Worm (Caenorhabditis elegans) whole organism, L4 larva: Measurements from ENCODE around the gene C16D9.5.

Experiments
- F26F4.8 ChIP-seq: fragments of 200-800 bp; sonication (Bioruptor generic); conservative IDR thresholded peaks from 2 replicates; pipeline ENCODE4 v1.3.6; 2022; ENCODE audit warnings: missing genetic modification characterization, missing compliant biosample characterization
- T20F7.1 ChIP-seq: fragments of 200-800 bp; sonication (Bioruptor generic); optimal IDR thresholded peaks from 2 replicates; lab custom pipeline; 2018; ENCODE audit warnings: mild to moderate bottlenecking, missing genetic modification characterization, missing compliant biosample characterization
- Y105C5A.15 ChIP-seq: fragments of 200-800 bp; sonication (Bioruptor generic); IDR thresholded peaks from 2 replicates; pipeline ENCODE4 v1.3.6; 2022; ENCODE audit warnings: missing genetic modification characterization, missing compliant biosample characterization
- Y5F2A.4 ChIP-seq: fragments of 200-800 bp; sonication (Bioruptor generic); optimal IDR thresholded peaks from 2 replicates; lab custom pipeline; 2018; ENCODE audit warnings: mild to moderate bottlenecking, missing genetic modification characterization, missing compliant biosample characterization
- ZK546.5 ChIP-seq, 2 experiments: sonication (generic microtip); optimal IDR thresholded peaks; 2 replicates each; lab custom pipeline; 2017; ENCODE audit warnings: missing biosample characterization in 2 of 2, missing genetic modification characterization in 2 of 2
- ces-1 ChIP-seq: fragments of 150-350 bp; sonication (generic microtip); optimal IDR thresholded peaks from 4 replicates; lab custom pipeline; 2014; ENCODE audit warnings: missing biosample characterization, missing genetic modification reagents, missing genetic modification characterization
- cey-2 ChIP-seq: sonication (generic microtip); optimal IDR thresholded peaks from 3 replicates; lab custom pipeline; 2017; ENCODE audit warnings: missing genetic modification characterization, mild to moderate bottlenecking, missing compliant biosample characterization, antibody characterized with exemption, borderline replicate concordance; ENCODE audit not compliant: insufficient read depth
- daf-8 ChIP-seq: fragments of 200-800 bp; sonication (Bioruptor generic); IDR thresholded peaks from 2 replicates; pipeline ENCODE4 v1.3.6; 2022; ENCODE audit warnings: missing genetic modification characterization, missing compliant biosample characterization
- dpl-1 ChIP-seq: fragments of 150-350 bp; optimal IDR thresholded peaks from 2 replicates; lab custom pipeline; 2014; ENCODE audit warnings: missing biosample characterization, missing genetic modification reagents, missing genetic modification characterization
- egl-27 ChIP-seq: sonication (generic microtip); optimal IDR thresholded peaks from 3 replicates; lab custom pipeline; 2017; ENCODE audit warnings: missing biosample characterization, missing genetic modification reagents, missing genetic modification characterization
- fkh-10 ChIP-seq: fragments of 150-350 bp; optimal IDR thresholded peaks from 2 replicates; lab custom pipeline; 2014; ENCODE audit warnings: missing biosample characterization, missing genetic modification reagents, missing genetic modification characterization
- fos-1 ChIP-seq: fragments of 150-350 bp; optimal IDR thresholded peaks from 2 replicates; lab custom pipeline; 2014; ENCODE audit warnings: missing biosample characterization, missing genetic modification characterization
- hif-1 ChIP-seq, 2 experiments: sonication (generic microtip); optimal IDR thresholded peaks; 2 replicates each; lab custom pipeline; 2016 to 2017; ENCODE audit warnings: missing compliant biosample characterization in 2 of 2, missing genetic modification characterization in 2 of 2, missing genetic modification reagents in 2 of 2, missing genotype in 2 of 2, mild to moderate bottlenecking in 1 of 2
- hlh-11 ChIP-seq: fragments of 200-800 bp; sonication (Bioruptor generic); optimal IDR thresholded peaks from 2 replicates; lab custom pipeline; 2018; ENCODE audit warnings: mild to moderate bottlenecking, missing genetic modification characterization, missing compliant biosample characterization
- lim-7 ChIP-seq: fragments of 200-800 bp; sonication (Bioruptor generic); IDR thresholded peaks from 2 replicates; pipeline ENCODE4 v1.3.6; 2022; ENCODE audit warnings: missing genetic modification characterization, missing compliant biosample characterization
- lin-1 ChIP-seq: fragments of 200-800 bp; sonication (Bioruptor generic); IDR thresholded peaks from 2 replicates; pipeline ENCODE4 v1.3.6; 2022; ENCODE audit warnings: missing genetic modification reagents, missing genetic modification characterization, missing compliant biosample characterization
- lin-15B ChIP-seq: fragments of 150-350 bp; sonication (generic microtip); optimal IDR thresholded peaks from 3 replicates; lab custom pipeline; 2014; ENCODE audit warnings: missing biosample characterization, missing genetic modification characterization
- lin-38 ChIP-seq: fragments of 200-800 bp; sonication (Bioruptor generic); IDR thresholded peaks from 2 replicates; pipeline ENCODE4 v1.3.6; 2022; ENCODE audit warnings: missing genetic modification reagents, missing genetic modification characterization, missing compliant biosample characterization
- madf-5 ChIP-seq, 2 experiments: fragments of 200-800 bp; sonication (Bioruptor generic); IDR thresholded peaks; 2 replicates each; pipeline ENCODE4 v1.3.6; 2022; ENCODE audit warnings: missing compliant biosample characterization in 2 of 2, missing genetic modification characterization in 2 of 2
- mep-1 ChIP-seq: fragments of 150-350 bp; sonication (generic microtip); optimal IDR thresholded peaks from 3 replicates; lab custom pipeline; 2014; ENCODE audit warnings: missing biosample characterization, missing genetic modification characterization
- mxl-3 ChIP-seq: fragments of 200-800 bp; sonication (Bioruptor generic); optimal IDR thresholded peaks from 2 replicates; lab custom pipeline; 2018; ENCODE audit warnings: mild to moderate bottlenecking, missing genetic modification characterization, missing compliant biosample characterization
- nhr-11 ChIP-seq: fragments of 150-350 bp; optimal IDR thresholded peaks from 2 replicates; lab custom pipeline; 2014; ENCODE audit warnings: missing biosample characterization, missing genetic modification characterization
- nhr-25 ChIP-seq: sonication (generic microtip); optimal IDR thresholded peaks from 2 replicates; lab custom pipeline; 2017; ENCODE audit warnings: missing genetic modification characterization, mild to moderate bottlenecking, missing compliant biosample characterization, antibody characterized with exemption, moderate library complexity, borderline replicate concordance; ENCODE audit not compliant: insufficient read depth
- nhr-76 ChIP-seq: fragments of 150-350 bp; optimal IDR thresholded peaks from 2 replicates; lab custom pipeline; 2014; ENCODE audit warnings: missing biosample characterization, missing genetic modification characterization
- nhr-77 ChIP-seq: fragments of 150-350 bp; optimal IDR thresholded peaks from 2 replicates; lab custom pipeline; 2014; ENCODE audit warnings: missing biosample characterization, missing genetic modification characterization
- pqm-1 ChIP-seq: sonication (generic microtip); optimal IDR thresholded peaks from 2 replicates; lab custom pipeline; 2017; ENCODE audit warnings: missing biosample characterization, missing genetic modification characterization
- rbr-2 ChIP-seq: sonication (generic microtip); optimal IDR thresholded peaks from 2 replicates; lab custom pipeline; 2016; ENCODE audit warnings: missing genotype, missing genetic modification characterization, missing compliant biosample characterization
- skn-1 ChIP-seq: fragments of 150-350 bp; optimal IDR thresholded peaks from 2 replicates; lab custom pipeline; 2014; ENCODE audit warnings: missing biosample characterization, missing genetic modification characterization
- snpc-1.2 ChIP-seq: fragments of 200-800 bp; sonication (Bioruptor generic); IDR thresholded peaks from 2 replicates; pipeline ENCODE4 v1.3.6; 2022; ENCODE audit warnings: missing genetic modification reagents, missing genetic modification characterization, missing compliant biosample characterization
- snpc-4 ChIP-seq: fragments of 150-350 bp; optimal IDR thresholded peaks from 2 replicates; lab custom pipeline; 2014; ENCODE audit warnings: missing biosample characterization, missing genetic modification characterization
- tag-97 ChIP-seq: fragments of 200-800 bp; sonication (Bioruptor generic); IDR thresholded peaks from 2 replicates; pipeline ENCODE4 v1.3.6; 2022; ENCODE audit warnings: missing genetic modification characterization, missing compliant biosample characterization
- unc-130 ChIP-seq: sonication (generic microtip); optimal IDR thresholded peaks from 2 replicates; lab custom pipeline; 2016; ENCODE audit warnings: missing genetic modification reagents, missing genetic modification characterization, missing compliant biosample characterization
- unc-62 ChIP-seq, 3 experiments: fragments of 150-350 bp in 1 of 3; sonication (generic microtip); optimal IDR thresholded peaks in 2 of 3; peaks in 1 of 3; 1 replicate in 1 of 3; 2 replicates in 2 of 3; lab custom pipeline; 2014 to 2017; ENCODE audit warnings: missing biosample characterization in 3 of 3, missing genetic modification characterization in 3 of 3, missing genetic modification reagents in 3 of 3, missing genotype in 1 of 3
- zag-1 ChIP-seq: fragments of 150-350 bp; optimal IDR thresholded peaks from 2 replicates; lab custom pipeline; 2014; ENCODE audit warnings: missing biosample characterization, missing genetic modification characterization
- zfp-2 ChIP-seq: sonication (generic microtip); optimal IDR thresholded peaks from 2 replicates; lab custom pipeline; 2016; ENCODE audit warnings: mild to moderate bottlenecking, missing genetic modification characterization, missing compliant biosample characterization
- zfp-3 ChIP-seq: fragments of 200-800 bp; sonication (Bioruptor generic); conservative IDR thresholded peaks from 2 replicates; pipeline ENCODE4 v1.3.6; 2022; ENCODE audit warnings: missing genetic modification reagents, missing genetic modification characterization, missing compliant biosample characterization
- zip-2 ChIP-seq: fragments of 150-350 bp; optimal IDR thresholded peaks from 2 replicates; lab custom pipeline; 2014; ENCODE audit warnings: missing biosample characterization, missing genetic modification characterization
- ztf-11 ChIP-seq: fragments of 150-350 bp; optimal IDR thresholded peaks from 2 replicates; lab custom pipeline; 2014; ENCODE audit warnings: missing biosample characterization, missing genetic modification characterization
- ztf-7 ChIP-seq: fragments of 150-350 bp; optimal IDR thresholded peaks from 2 replicates; lab custom pipeline; 2014; ENCODE audit warnings: missing biosample characterization, missing genetic modification characterization

The C16D9.5 gene

ce11 chrV:8267275-8267674 lies 21.9 kb upstream of the C16D9.5 start (continued):
- no peak for TF ChIP-seq zag-1 (tag; lab: Kevin White, UChicago)
- no peak for TF ChIP-seq tag-97 (GFP tag; lab: Robert Waterston, UW)
- TF ChIP-seq madf-5 (GFP tag; IDR thresholded peaks at IDR 0.05; lab: Robert Waterston, UW), result no peak
- TF ChIP-seq ces-1 (GFP tag; lab: Kevin White, UChicago), result no peak
- TF ChIP-seq ZK546.5 (tag; optimal IDR thresholded peaks at IDR 0.05; lab: Kevin White, UChicago), result no peak
- 0 out of 2 replicates have a peak, but pooled peaks have one; percentile 55 for TF ChIP-seq lin-1
- TF ChIP-seq mxl-3 (GFP tag; lab: Kevin White, UChicago), result no peak
- TF ChIP-seq nhr-25 (tag; lab: Kevin White, UChicago), result no peak
- TF ChIP-seq unc-130 (GFP tag; lab: Kevin White, UChicago), result no peak
- no peak for TF ChIP-seq lin-15B (tag; lab: Kevin White, UChicago)
- TF ChIP-seq Y105C5A.15, result no peak
- peak; percentile 89 for TF ChIP-seq ztf-7 (tag; lab: Kevin White, UChicago)
- TF ChIP-seq fos-1 (tag; lab: Kevin White, UChicago), result peak; percentile 31
- peak; percentile 69 for TF ChIP-seq mep-1
- no peak for TF ChIP-seq lim-7
- TF ChIP-seq hlh-11, result peak; percentile 54
- no peak for TF ChIP-seq nhr-76
- TF ChIP-seq zfp-2 (tag; lab: Kevin White, UChicago), result no peak
- no peak for TF ChIP-seq cey-2
- no peak for TF ChIP-seq hif-1 (tag; optimal IDR thresholded peaks at IDR 0.05; lab: Kevin White, UChicago)

- TF ChIP-seq dpl-1 (GFP tag; lab: Kevin White, UChicago), result no peak
- peak in 1 of 2 experiments; percentile 32 for TF ChIP-seq unc-62 (GFP tag; optimal IDR thresholded peaks at IDR 0.05 in 1 of 2; lab: Kevin White, UChicago)
- TF ChIP-seq unc-62 (tag; optimal IDR thresholded peaks at IDR 0.05; lab: Kevin White, UChicago), result no peak
- TF ChIP-seq lin-1, result no peak
- TF ChIP-seq T20F7.1, result no peak
- TF ChIP-seq pqm-1 (tag; lab: Kevin White, UChicago), result no peak
- TF ChIP-seq, all 104 proteins: peak for 1
These were observed 20.9 kb upstream of the C16D9.5 start, which contains the start of gene F21F8.5 for ce11 chrV:8266232-8266631. TSS of gene F21F8.5 (minus strand) at chrV:8266332.

- TF ChIP-seq Y5F2A.4 (GFP tag; lab: Kevin White, UChicago) (no peak), pqm-1 (tag; lab: Kevin White, UChicago) (no peak), nhr-11 (no peak), daf-8 (GFP tag; lab: Robert Waterston, UW) (no peak), nhr-77 (tag; lab: Kevin White, UChicago) (no peak), unc-130 (GFP tag; lab: Kevin White, UChicago) (no peak), zfp-3 (GFP tag; lab: Robert Waterston, UW) (no peak), lin-38 (GFP tag; lab: Robert Waterston, UW) (no peak), F26F4.8 (no peak), zip-2 (tag; lab: Kevin White, UChicago) (no peak), ZK546.5 (tag; optimal IDR thresholded peaks at IDR 0.05; lab: Kevin White, UChicago) (no peak), fkh-10 (GFP tag; lab: Kevin White, UChicago) (no peak), ztf-11 (no peak), rbr-2 (tag; lab: Kevin White, UChicago) (no peak), egl-27 (tag; lab: Kevin White, UChicago) (no peak), snpc-1.2 (GFP tag; lab: Robert Waterston, UW) (no peak), skn-1 (tag; lab: Kevin White, UChicago) (no peak), snpc-4 (no peak)
- TF ChIP-seq, all 104 proteins: peak for 0
These were observed 18.6 kb upstream of the C16D9.5 start, which contains the start of gene C16D9.9 for ce11 chrV:8263941-8264340. TSS of gene C16D9.9 (plus strand) at chrV:8264241.
